Worm (Caenorhabditis elegans) whole organism, L3 larva: Measurements from ENCODE around the gene R53.8.

Experiments used
- ceh-28 ChIP-seq: fragments of 150-350 bp; optimal IDR thresholded peaks from 2 replicates; lab custom pipeline; 2014; ENCODE audit warnings: missing biosample characterization, missing genetic modification reagents, missing genetic modification characterization
- elt-1 ChIP-seq: fragments of 150-350 bp; optimal IDR thresholded peaks from 2 replicates; lab custom pipeline; 2014; ENCODE audit warnings: missing biosample characterization, missing genetic modification characterization
- elt-2 ChIP-seq: sonication (generic microtip); optimal IDR thresholded peaks from 2 replicates; lab custom pipeline; 2016; ENCODE audit warnings: missing genetic modification reagents, mild to moderate bottlenecking, missing genetic modification characterization, missing compliant biosample characterization
- fkh-10 ChIP-seq: sonication (generic microtip); optimal IDR thresholded peaks from 2 replicates; lab custom pipeline; 2017; ENCODE audit warnings: missing biosample characterization, missing genetic modification reagents, missing genetic modification characterization
- fkh-2 ChIP-seq: fragments of 150-350 bp; optimal IDR thresholded peaks from 2 replicates; lab custom pipeline; 2014; ENCODE audit warnings: missing biosample characterization, missing genetic modification reagents, missing genetic modification characterization
- jun-1 ChIP-seq: fragments of 150-350 bp; optimal IDR thresholded peaks from 2 replicates; lab custom pipeline; 2014; ENCODE audit warnings: missing biosample characterization, missing genetic modification reagents, missing genetic modification characterization
- lin-15B ChIP-seq: fragments of 150-350 bp; optimal IDR thresholded peaks from 2 replicates; lab custom pipeline; 2014; ENCODE audit warnings: missing biosample characterization, missing genetic modification characterization
- nhr-11 ChIP-seq: fragments of 150-350 bp; optimal IDR thresholded peaks from 2 replicates; lab custom pipeline; 2014; ENCODE audit warnings: missing biosample characterization, missing genetic modification characterization
- nhr-12 ChIP-seq: fragments of 150-350 bp; optimal IDR thresholded peaks from 2 replicates; lab custom pipeline; 2014; ENCODE audit warnings: missing biosample characterization, missing genetic modification characterization
- nhr-67 ChIP-seq: fragments of 150-350 bp; optimal IDR thresholded peaks from 2 replicates; lab custom pipeline; 2014; ENCODE audit warnings: missing biosample characterization, missing genetic modification characterization
- nhr-76 ChIP-seq: fragments of 150-350 bp; sonication (generic microtip); optimal IDR thresholded peaks from 5 replicates; lab custom pipeline; 2014; ENCODE audit warnings: missing biosample characterization, missing genetic modification characterization
- nhr-77 ChIP-seq: fragments of 150-350 bp; optimal IDR thresholded peaks from 2 replicates; lab custom pipeline; 2014; ENCODE audit warnings: missing biosample characterization, missing genetic modification characterization
- sea-2 ChIP-seq: fragments of 150-350 bp; sonication (generic microtip); optimal IDR thresholded peaks from 4 replicates; lab custom pipeline; 2014; ENCODE audit warnings: missing biosample characterization, missing genetic modification reagents, missing genetic modification characterization
- ztf-11 ChIP-seq: fragments of 150-350 bp; optimal IDR thresholded peaks from 2 replicates; lab custom pipeline; 2014; ENCODE audit warnings: missing biosample characterization, missing genetic modification characterization

DNA sequence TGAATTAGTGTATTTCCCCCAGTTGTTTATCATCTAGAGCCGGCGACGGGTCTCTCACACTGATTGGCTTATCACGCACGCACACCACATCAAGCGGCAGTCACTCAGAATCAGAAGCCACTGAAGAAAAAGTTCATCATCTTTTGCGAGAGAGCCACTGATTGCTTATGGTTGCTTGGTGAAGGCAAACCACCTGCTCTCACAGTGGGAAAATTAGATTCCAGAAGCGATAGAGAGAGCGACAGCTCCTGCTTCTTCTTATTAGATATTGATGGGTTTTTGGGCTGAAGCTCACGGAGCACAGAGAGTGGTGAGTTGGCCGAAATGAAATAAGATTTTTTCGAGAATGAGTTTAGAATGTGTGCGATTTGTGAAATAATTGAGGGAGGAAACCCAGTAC, 20.4 kb upstream of the R53.8 start:
- TF ChIP-seq sea-2 (GFP tag; lab: Kevin White, UChicago): no peak
- TF ChIP-seq elt-2 (tag; lab: Kevin White, UChicago): no peak
- no peak for TF ChIP-seq nhr-77 (tag; lab: Kevin White, UChicago)
- no peak for TF ChIP-seq fkh-2 (tag; lab: Kevin White, UChicago)
- no peak for TF ChIP-seq lin-15B
- no peak for TF ChIP-seq jun-1 (tag; lab: Kevin White, UChicago)
- TF ChIP-seq nhr-76: no peak
- no peak for TF ChIP-seq ceh-28
- TF ChIP-seq ztf-11 (tag; lab: Kevin White, UChicago): no peak
- TF ChIP-seq nhr-12 (tag; lab: Kevin White, UChicago): no peak
- TF ChIP-seq fkh-10 (GFP tag; lab: Kevin White, UChicago): no peak
- TF ChIP-seq nhr-11 (tag; lab: Kevin White, UChicago): peak; percentile 48
- no peak for TF ChIP-seq nhr-67 (tag; lab: Kevin White, UChicago)
- no peak for TF ChIP-seq elt-1 (tag; lab: Kevin White, UChicago)
